Worm (Caenorhabditis elegans): ENCODE measurements around the gene C25H3.14.

DNA sequence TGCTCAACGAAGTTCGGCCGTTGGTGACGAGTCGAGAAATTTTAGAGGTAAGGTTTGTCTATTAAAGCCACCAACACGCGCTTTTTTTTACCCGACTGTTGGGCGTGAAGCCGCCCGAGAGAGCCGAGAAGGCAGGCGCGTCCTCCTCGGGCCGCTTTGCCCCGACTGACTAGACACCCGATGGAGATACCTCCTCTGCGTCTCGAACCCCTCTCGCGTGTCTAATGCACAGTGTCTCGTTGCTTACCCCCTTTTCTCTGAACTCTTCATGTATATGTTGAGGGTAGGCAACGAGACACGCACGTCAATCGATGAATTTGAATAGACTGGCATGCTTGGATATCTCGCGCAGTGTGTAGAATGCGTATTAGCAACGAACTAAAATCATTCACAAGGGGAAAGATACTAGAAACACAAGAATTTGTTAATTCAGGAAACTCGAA is 33.1 kb upstream of the C25H3.14 start:
- TF ChIP-seq fkh-10 (GFP tag; optimal IDR thresholded peaks at IDR 0.05): peak; percentile 71
- peak; percentile 51 for TF ChIP-seq ztf-11 (tag; optimal IDR thresholded peaks at IDR 0.05)
- peak; percentile 42 for TF ChIP-seq nhr-76 (tag; optimal IDR thresholded peaks at IDR 0.05)
- no peak for TF ChIP-seq egl-27 (tag; optimal IDR thresholded peaks at IDR 0.05)
- peak; percentile 50 for TF ChIP-seq snpc-4 (tag; optimal IDR thresholded peaks at IDR 0.05)
- TF ChIP-seq nfya-1 (tag; optimal IDR thresholded peaks at IDR 0.05; ENCODE audit: insufficient read depth): peak; percentile 99
